Fruit fly (Drosophila melanogaster): ENCODE measurements around the gene CG7140.
A peak's percentile ranks its signal among the peaks of the same experiment; 100 is the strongest.

dm6 chr3L:22070506-22070905 is 42.4 kb upstream of the CG7140 start:
- no peak for TF ChIP-seq CG11617 (GFP tag; optimal IDR thresholded peaks at IDR 0.05)
- no peak for TF ChIP-seq Clk (GFP tag; optimal IDR thresholded peaks at IDR 0.05)
- no peak for TF ChIP-seq CG7045 (GFP tag; optimal IDR thresholded peaks at IDR 0.05)
- TF ChIP-seq CG1620 (GFP tag; optimal IDR thresholded peaks at IDR 0.05), result no peak
- no peak for TF ChIP-seq pad (GFP tag; optimal IDR thresholded peaks at IDR 0.05)
- no peak for TF ChIP-seq tj (GFP tag; optimal IDR thresholded peaks at IDR 0.05)
- no peak for TF ChIP-seq bab1 (GFP tag; optimal IDR thresholded peaks at IDR 0.05)
- no peak for TF ChIP-seq cic (GFP tag; optimal IDR thresholded peaks at IDR 0.05)
- TF ChIP-seq Hr96 (GFP tag; optimal IDR thresholded peaks at IDR 0.05), result no peak
- no peak for TF ChIP-seq CG7101 (tag; optimal IDR thresholded peaks at IDR 0.05)
- no peak for TF ChIP-seq CG33017 (tag; optimal IDR thresholded peaks at IDR 0.05)
- peak; percentile 91 for TF ChIP-seq kay (GFP tag; ENCODE audit: borderline replicate concordance)
- peak in 1 of 2 experiments; percentile 94 for TF ChIP-seq cnc (optimal IDR thresholded peaks at IDR 0.05)
